Worm (Caenorhabditis elegans) whole organism, late embryonic: ENCODE measurements around the gene ceh-43.
A peak's percentile ranks its signal among the peaks of the same experiment; 100 is the strongest.

Experiments used
- C08G9.2 ChIP-seq: sonication (generic microtip); optimal IDR thresholded peaks from 2 replicates; lab custom pipeline; 2016; ENCODE audit warnings: mild to moderate bottlenecking, missing genetic modification characterization, moderate library complexity, missing compliant biosample characterization
- C38D4.7 ChIP-seq: fragments of 200-800 bp; sonication (Bioruptor generic); optimal IDR thresholded peaks from 2 replicates; lab custom pipeline; 2018; ENCODE audit warnings: mild to moderate bottlenecking, missing genetic modification characterization, moderate library complexity, missing compliant biosample characterization
- T23F11.4 ChIP-seq: fragments of 200-800 bp; sonication (Bioruptor generic); optimal IDR thresholded peaks from 2 replicates; lab custom pipeline; 2018; ENCODE audit warnings: mild to moderate bottlenecking, missing genetic modification characterization, missing compliant biosample characterization
- Y22D7AL.16 ChIP-seq: sonication (generic microtip); optimal IDR thresholded peaks from 2 replicates; lab custom pipeline; 2016; ENCODE audit warnings: missing genetic modification characterization, missing compliant biosample characterization
- ahr-1 ChIP-seq: sonication (generic microtip); optimal IDR thresholded peaks from 2 replicates; lab custom pipeline; 2016; ENCODE audit warnings: missing genetic modification characterization, missing compliant biosample characterization
- ceh-14 ChIP-seq: sonication (generic microtip); optimal IDR thresholded peaks from 2 replicates; lab custom pipeline; 2016; ENCODE audit warnings: missing genotype, missing genetic modification characterization, missing compliant biosample characterization
- ceh-18 ChIP-seq: sonication (generic microtip); optimal IDR thresholded peaks from 2 replicates; lab custom pipeline; 2016; ENCODE audit warnings: missing genetic modification characterization, missing compliant biosample characterization
- ceh-2 ChIP-seq: sonication (generic microtip); optimal IDR thresholded peaks from 2 replicates; lab custom pipeline; 2016; ENCODE audit warnings: missing genotype, missing genetic modification characterization, missing compliant biosample characterization
- ceh-24 ChIP-seq: sonication (generic microtip); optimal IDR thresholded peaks from 2 replicates; lab custom pipeline; 2016; ENCODE audit warnings: mild to moderate bottlenecking, missing genetic modification characterization, missing compliant biosample characterization
- ceh-30 ChIP-seq: fragments of 150-350 bp; optimal IDR thresholded peaks from 2 replicates; lab custom pipeline; 2014; ENCODE audit warnings: missing biosample characterization, missing genetic modification characterization
- ceh-31 ChIP-seq: sonication (generic microtip); optimal IDR thresholded peaks from 2 replicates; lab custom pipeline; 2016; ENCODE audit warnings: missing genetic modification characterization, missing compliant biosample characterization
- ceh-45 ChIP-seq: fragments of 200-800 bp; sonication (Bioruptor generic); IDR thresholded peaks from 2 replicates; pipeline ENCODE4 v1.3.6; 2022; ENCODE audit warnings: missing genetic modification reagents, missing genetic modification characterization, missing compliant biosample characterization
- ceh-9 ChIP-seq: sonication (generic microtip); optimal IDR thresholded peaks from 2 replicates; lab custom pipeline; 2016; ENCODE audit warnings: mild to moderate bottlenecking, missing genetic modification characterization, inconsistent platforms, missing compliant biosample characterization
- dve-1 ChIP-seq: sonication (generic microtip); optimal IDR thresholded peaks from 2 replicates; lab custom pipeline; 2017; ENCODE audit warnings: antibody characterized with exemption, mild to moderate bottlenecking, missing genetic modification characterization, missing compliant biosample characterization
- elt-4 ChIP-seq: sonication (generic microtip); optimal IDR thresholded peaks from 2 replicates; lab custom pipeline; 2016; ENCODE audit warnings: missing genetic modification characterization, missing compliant biosample characterization
- ets-4 ChIP-seq: sonication (generic microtip); optimal IDR thresholded peaks from 2 replicates; lab custom pipeline; 2016; ENCODE audit warnings: missing genetic modification characterization, missing compliant biosample characterization
- eyg-1 ChIP-seq: sonication (generic microtip); optimal IDR thresholded peaks from 2 replicates; lab custom pipeline; 2016; ENCODE audit warnings: missing genotype, missing genetic modification characterization, missing compliant biosample characterization
- fkh-6 ChIP-seq: sonication (generic microtip); optimal IDR thresholded peaks from 2 replicates; lab custom pipeline; 2016; ENCODE audit warnings: missing genetic modification characterization, missing compliant biosample characterization
- hlh-13 ChIP-seq: fragments of 200-800 bp; sonication (Bioruptor generic); optimal IDR thresholded peaks from 2 replicates; lab custom pipeline; 2018; ENCODE audit warnings: mild to moderate bottlenecking, missing genetic modification characterization, missing compliant biosample characterization
- hlh-30 ChIP-seq: sonication (generic microtip); optimal IDR thresholded peaks from 2 replicates; lab custom pipeline; 2017; ENCODE audit warnings: antibody characterized with exemption, missing genetic modification characterization, missing compliant biosample characterization; ENCODE audit not compliant: insufficient read depth
- hlh-8 ChIP-seq: sonication (generic microtip); optimal IDR thresholded peaks from 2 replicates; lab custom pipeline; 2016; ENCODE audit warnings: missing genotype, missing genetic modification characterization, missing compliant biosample characterization
- lim-6 ChIP-seq: sonication (generic microtip); optimal IDR thresholded peaks from 2 replicates; lab custom pipeline; 2016; ENCODE audit warnings: missing genetic modification characterization, missing compliant biosample characterization
- lin-11 ChIP-seq: fragments of 200-800 bp; sonication (Bioruptor generic); optimal IDR thresholded peaks from 2 replicates; lab custom pipeline; 2018; ENCODE audit warnings: mild to moderate bottlenecking, missing genetic modification characterization, missing compliant biosample characterization
- mec-3 ChIP-seq: sonication (generic microtip); optimal IDR thresholded peaks from 2 replicates; lab custom pipeline; 2016; ENCODE audit warnings: borderline replicate concordance, missing genetic modification characterization, missing compliant biosample characterization
- nfya-1 ChIP-seq: sonication (generic microtip); optimal IDR thresholded peaks from 2 replicates; lab custom pipeline; 2017; ENCODE audit warnings: missing genetic modification characterization, mild to moderate bottlenecking, missing compliant biosample characterization, antibody characterized with exemption, moderate library complexity
- nhr-232 ChIP-seq: sonication (generic microtip); optimal IDR thresholded peaks from 2 replicates; lab custom pipeline; 2016; ENCODE audit warnings: missing genetic modification characterization, missing compliant biosample characterization
- npax-4 ChIP-seq: sonication (generic microtip); optimal IDR thresholded peaks from 2 replicates; lab custom pipeline; 2016; ENCODE audit warnings: missing genetic modification characterization, missing compliant biosample characterization
- odd-2 ChIP-seq: sonication (generic microtip); optimal IDR thresholded peaks from 2 replicates; lab custom pipeline; 2017; ENCODE audit warnings: antibody characterized with exemption, mild to moderate bottlenecking, missing genetic modification characterization, missing compliant biosample characterization
- pqm-1 ChIP-seq: sonication (generic microtip); optimal IDR thresholded peaks from 2 replicates; lab custom pipeline; 2016; ENCODE audit warnings: missing genetic modification characterization, missing compliant biosample characterization
- rnt-1 ChIP-seq: sonication (generic microtip); optimal IDR thresholded peaks from 2 replicates; lab custom pipeline; 2016; ENCODE audit warnings: missing genetic modification characterization, missing compliant biosample characterization
- sox-2 ChIP-seq: fragments of 200-800 bp; sonication (Bioruptor generic); IDR thresholded peaks from 2 replicates; pipeline ENCODE4 v1.3.6; 2022; ENCODE audit warnings: missing genetic modification reagents, missing genetic modification characterization, missing compliant biosample characterization
- tbx-2 ChIP-seq: sonication (generic microtip); optimal IDR thresholded peaks from 2 replicates; lab custom pipeline; 2016; ENCODE audit warnings: missing genetic modification characterization, missing compliant biosample characterization
- unc-55 ChIP-seq: sonication (generic microtip); optimal IDR thresholded peaks from 2 replicates; lab custom pipeline; 2017; ENCODE audit warnings: missing biosample characterization, missing genetic modification reagents, missing genetic modification characterization
- unc-86 ChIP-seq: sonication (generic microtip); optimal IDR thresholded peaks from 2 replicates; lab custom pipeline; 2016; ENCODE audit warnings: missing genetic modification characterization, missing compliant biosample characterization

ceh-43 gene

ce11 chrIII:4449357-4449756 is 386 bp downstream of the ceh-43 start:
- no peak for TF ChIP-seq C08G9.2 (tag; lab: Kevin White, UChicago)
- TF ChIP-seq lim-6 (tag; lab: Kevin White, UChicago) = no peak
- no peak for TF ChIP-seq elt-4 (tag; lab: Kevin White, UChicago)
- no peak for TF ChIP-seq nhr-232 (tag; lab: Kevin White, UChicago)
- TF ChIP-seq hlh-13 (GFP tag; lab: Kevin White, UChicago) = no peak
- TF ChIP-seq Y22D7AL.16 = no peak
- no peak for TF ChIP-seq tbx-2 (tag; lab: Kevin White, UChicago)
- TF ChIP-seq ceh-14 (tag; lab: Kevin White, UChicago) = no peak
- TF ChIP-seq nfya-1 (tag; lab: Kevin White, UChicago) = no peak
- no peak for TF ChIP-seq ceh-18 (tag; lab: Kevin White, UChicago)
- TF ChIP-seq hlh-30 (tag; lab: Kevin White, UChicago) = no peak
- no peak for TF ChIP-seq sox-2 (GFP tag; lab: Robert Waterston, UW)
- no peak for TF ChIP-seq ceh-24 (tag; lab: Kevin White, UChicago)
- TF ChIP-seq eyg-1 (tag; lab: Kevin White, UChicago) = no peak
- TF ChIP-seq ceh-31 = no peak

- peak; percentile 53 for TF ChIP-seq unc-55 (GFP tag; lab: Kevin White, UChicago)
- TF ChIP-seq Y22D7AL.16 = no peak
These were observed 1.7 kb downstream of the ceh-43 start for ce11 chrIII:4448029-4448428.

DNA sequence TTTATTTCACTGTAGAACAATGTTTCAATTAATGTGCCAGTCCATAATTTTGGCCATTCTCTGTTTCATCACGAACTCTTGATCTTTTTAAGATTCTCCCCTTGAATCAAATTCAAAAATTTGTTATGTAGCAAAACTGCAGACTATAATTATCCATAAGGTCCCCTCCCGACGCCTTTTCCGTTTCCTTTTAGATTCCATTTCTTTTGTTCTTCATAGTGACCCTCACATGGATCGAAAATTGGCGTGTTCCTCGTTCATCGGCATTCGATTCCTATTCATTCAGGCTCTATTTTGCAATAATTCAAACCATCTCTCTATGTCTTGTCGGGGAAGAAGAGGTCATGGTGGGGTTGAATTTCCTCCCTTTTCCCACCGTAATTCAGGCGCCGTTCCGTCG is 5.3 kb downstream of the ceh-43 start:
- no peak for TF ChIP-seq ceh-30 (tag; lab: Kevin White, UChicago)
- no peak for TF ChIP-seq ets-4 (tag; lab: Kevin White, UChicago)
- no peak for TF ChIP-seq ceh-2 (tag; lab: Kevin White, UChicago)
- no peak for TF ChIP-seq ceh-45 (GFP tag; lab: Robert Waterston, UW)
- no peak for TF ChIP-seq fkh-6
- no peak for TF ChIP-seq rnt-1
- TF ChIP-seq ceh-18 (tag; lab: Kevin White, UChicago) = no peak
- no peak for TF ChIP-seq dve-1 (tag; lab: Kevin White, UChicago)

- TF ChIP-seq unc-86 (no peak), ahr-1 (no peak), T23F11.4 (no peak), hlh-8 (tag; lab: Kevin White, UChicago) (no peak), lin-11 (tag; lab: Kevin White, UChicago) (no peak), unc-55 (GFP tag; lab: Kevin White, UChicago) (no peak), mec-3 (no peak), npax-4 (tag; lab: Kevin White, UChicago) (no peak), C38D4.7 (GFP tag; lab: Kevin White, UChicago) (no peak), tbx-2 (tag; lab: Kevin White, UChicago) (no peak), ceh-18 (tag; lab: Kevin White, UChicago) (no peak), odd-2 (tag; lab: Kevin White, UChicago) (no peak)
These were observed 8.0 kb downstream of the ceh-43 start, which contains the start of gene nex-3 for ce11 chrIII:4441781-4442180. TSS of gene nex-3 (plus strand) at chrIII:4442081.

- TF ChIP-seq pqm-1 (tag; lab: Kevin White, UChicago) = no peak
- no peak for TF ChIP-seq ceh-18 (tag; lab: Kevin White, UChicago)
- no peak for TF ChIP-seq ceh-30 (tag; lab: Kevin White, UChicago)
- no peak for TF ChIP-seq ceh-9 (tag; lab: Kevin White, UChicago)
- TF ChIP-seq tbx-2 (tag; lab: Kevin White, UChicago) = no peak
- TF ChIP-seq sox-2 (GFP tag; lab: Robert Waterston, UW) = no peak
These were observed 10.2 kb downstream of the ceh-43 start, which contains the start of gene C28A5.2 for ce11 chrIII:4439493-4439983. TSS of gene C28A5.2 (minus strand) at chrIII:4439543.
